Fruit fly (Drosophila melanogaster) S2 (cell line): ENCODE data around the gene iPLA2-VIA.
A peak's percentile ranks its signal among the peaks of the same experiment; 100 is the strongest.

ENCODE experiments used
- CG8478 ChIP-seq: fragments of >200 bp; optimal IDR thresholded peaks from 2 replicates; lab custom pipeline; 2018
- CTCF ChIP-seq, 2 experiments: fragments of >200 bp; optimal IDR thresholded peaks; 2 replicates each; lab custom pipeline; 2018

The iPLA2-VIA gene

dm6 chr3L:9864275-9865052, at the start of gene iPLA2-VIA, which contains the start of gene Ciz1:
TSS of gene iPLA2-VIA (minus strand) at chr3L:9864349.
TSS of gene Ciz1 (plus strand) at chr3L:9864639.
- TF ChIP-seq CG8478 (lab: Kevin White, UChicago) (no peak), CTCF (optimal IDR thresholded peaks at IDR 0.05; lab: Kevin White, UChicago) (no peak)

- no peak for TF ChIP-seq CG8478 (lab: Kevin White, UChicago)
- no peak for TF ChIP-seq CTCF (optimal IDR thresholded peaks at IDR 0.05; lab: Kevin White, UChicago)
Measured at dm6 chr3L:9907719-9908170, 43.6 kb upstream of the iPLA2-VIA start, which contains the start of gene bma. TSS of gene bma (plus strand) at chr3L:9908120.

- TF ChIP-seq CTCF (optimal IDR thresholded peaks at IDR 0.05; lab: Kevin White, UChicago) (no peak), CG8478 (lab: Kevin White, UChicago) (no peak)
Measured at dm6 chr3L:9904988-9905387, 40.8 kb upstream of the iPLA2-VIA start.

- TF ChIP-seq CG8478 (lab: Kevin White, UChicago) (no peak), CTCF (optimal IDR thresholded peaks at IDR 0.05; lab: Kevin White, UChicago) (peak in 1 of 2 experiments; percentile 41)
Measured at dm6 chr3L:9899046-9899659, 35.0 kb upstream of the iPLA2-VIA start, which contains the start of gene nudE. TSS of gene nudE (plus strand) at chr3L:9899241.

- TF ChIP-seq CG8478 (lab: Kevin White, UChicago), result no peak
- peak; percentile 1 to 51 for TF ChIP-seq CTCF (optimal IDR thresholded peaks at IDR 0.05; lab: Kevin White, UChicago)
Measured at dm6 chr3L:9898355-9898754, 34.2 kb upstream of the iPLA2-VIA start, which contains the start of the genes CG6707 and CG46387. TSS of gene CG6707 (minus strand) at chr3L:9898575. TSS of gene CG46387 (plus strand) at chr3L:9898626.

dm6 chr3L:9897164-9897783, 33.1 kb upstream of the iPLA2-VIA start:
- TF ChIP-seq CG8478 (lab: Kevin White, UChicago) (no peak), CTCF (optimal IDR thresholded peaks at IDR 0.05; lab: Kevin White, UChicago) (no peak)

dm6 chr3L:9894643-9895042, 30.5 kb upstream of the iPLA2-VIA start, which contains the start of the genes CG6709 and Hez:
TSS of gene CG6709 (minus strand) at chr3L:9894743.
TSS of gene Hez (minus strand) at chr3L:9894743.
- TF ChIP-seq CG8478 (lab: Kevin White, UChicago), result no peak
- no peak for TF ChIP-seq CTCF (optimal IDR thresholded peaks at IDR 0.05; lab: Kevin White, UChicago)

- TF ChIP-seq CTCF (optimal IDR thresholded peaks at IDR 0.05; lab: Kevin White, UChicago), result no peak
- TF ChIP-seq CG8478 (lab: Kevin White, UChicago), result no peak
Measured at dm6 chr3L:9893983-9894382, 29.8 kb upstream of the iPLA2-VIA start.

- TF ChIP-seq CG8478 (lab: Kevin White, UChicago) (no peak), CTCF (optimal IDR thresholded peaks at IDR 0.05; lab: Kevin White, UChicago) (peak in 1 of 2 experiments; percentile 30)
Measured at dm6 chr3L:9888630-9889130, 24.5 kb upstream of the iPLA2-VIA start, which contains the start of the genes Taf2 and CalpB. TSS of gene Taf2 (minus strand) at chr3L:9888683. TSS of gene CalpB (plus strand) at chr3L:9888762.

dm6 chr3L:9878685-9879084, 14.5 kb upstream of the iPLA2-VIA start, which contains the start of gene CG34382:
TSS of gene CG34382 (plus strand) at chr3L:9878985.
- TF ChIP-seq CG8478 (lab: Kevin White, UChicago) (no peak), CTCF (optimal IDR thresholded peaks at IDR 0.05; lab: Kevin White, UChicago) (no peak)

- no peak for TF ChIP-seq CTCF (optimal IDR thresholded peaks at IDR 0.05; lab: Kevin White, UChicago)
- no peak for TF ChIP-seq CG8478 (lab: Kevin White, UChicago)
Measured at dm6 chr3L:9872035-9872434, 7.9 kb upstream of the iPLA2-VIA start.

- TF ChIP-seq CG8478 (lab: Kevin White, UChicago) (no peak), CTCF (optimal IDR thresholded peaks at IDR 0.05; lab: Kevin White, UChicago) (no peak)
Measured at dm6 chr3L:9865053-9865442, 899 bp upstream of the iPLA2-VIA start.

- TF ChIP-seq CTCF (optimal IDR thresholded peaks at IDR 0.05; lab: Kevin White, UChicago) (no peak), CG8478 (lab: Kevin White, UChicago) (no peak)
Measured at dm6 chr3L:9863656-9864055, 493 bp downstream of the iPLA2-VIA start.

dm6 chr3L:9859624-9860023, 4.5 kb downstream of the iPLA2-VIA start, which contains the start of gene CG10809:
TSS of gene CG10809 (minus strand) at chr3L:9859889.
- TF ChIP-seq CG8478 (lab: Kevin White, UChicago), result no peak
- peak in 1 of 2 experiments; percentile 8 for TF ChIP-seq CTCF (optimal IDR thresholded peaks at IDR 0.05; lab: Kevin White, UChicago)
